Fruit fly (Drosophila melanogaster) whole organism, adult: ENCODE results near the gene AIF.

ENCODE experiments used
- CG11617 ChIP-seq: fragments of 200-800 bp; sonication (Bioruptor generic); optimal IDR thresholded peaks from 2 replicates; lab custom pipeline; 2017; ENCODE audit warnings: mild to moderate bottlenecking, missing biosample characterization, missing genetic modification reagents, missing genetic modification characterization
- CG12768 ChIP-seq: fragments of 200-800 bp; sonication (Bioruptor generic); optimal IDR thresholded peaks from 2 replicates; lab custom pipeline; 2017; ENCODE audit warnings: missing biosample characterization, missing genetic modification characterization, mild to moderate bottlenecking, moderate library complexity, missing genetic modification reagents
- CG14711 ChIP-seq: fragments of 200-800 bp; sonication (Bioruptor generic); optimal IDR thresholded peaks from 2 replicates; lab custom pipeline; 2018; ENCODE audit warnings: missing biosample characterization, mild to moderate bottlenecking, missing genetic modification characterization, moderate library complexity
- CG1620 ChIP-seq: fragments of 200-800 bp; sonication (Bioruptor generic); optimal IDR thresholded peaks from 2 replicates; lab custom pipeline; 2016; ENCODE audit warnings: missing biosample characterization, missing genetic modification characterization
- CG33017 ChIP-seq: fragments of 200-800 bp; sonication (Bioruptor generic); optimal IDR thresholded peaks from 2 replicates; lab custom pipeline; 2018; ENCODE audit warnings: missing biosample characterization, mild to moderate bottlenecking, missing genetic modification characterization, moderate library complexity
- CG5204 ChIP-seq: fragments of 200-800 bp; sonication (Bioruptor generic); optimal IDR thresholded peaks from 2 replicates; lab custom pipeline; 2016; ENCODE audit warnings: missing biosample characterization, missing genetic modification characterization
- CG7045 ChIP-seq: fragments of 200-800 bp; sonication (Bioruptor generic); optimal IDR thresholded peaks from 2 replicates; lab custom pipeline; 2017; ENCODE audit warnings: missing biosample characterization, mild to moderate bottlenecking, missing genetic modification characterization
- CG7101 ChIP-seq: fragments of 200-800 bp; sonication (Bioruptor generic); optimal IDR thresholded peaks from 2 replicates; lab custom pipeline; 2018; ENCODE audit warnings: missing biosample characterization, mild to moderate bottlenecking, missing genetic modification characterization, moderate library complexity
- Clk ChIP-seq: fragments of 200-800 bp; sonication (Bioruptor generic); optimal IDR thresholded peaks from 2 replicates; lab custom pipeline; 2017; ENCODE audit warnings: missing biosample characterization, missing genetic modification characterization
- Crg-1 ChIP-seq: fragments of 200-800 bp; sonication (Bioruptor generic); optimal IDR thresholded peaks from 2 replicates; lab custom pipeline; 2016; ENCODE audit warnings: missing biosample characterization, missing genetic modification characterization
- Hr96 ChIP-seq: fragments of 200-800 bp; sonication (Bioruptor generic); optimal IDR thresholded peaks from 2 replicates; lab custom pipeline; 2016; ENCODE audit warnings: missing biosample characterization, missing genetic modification characterization
- Mnt ChIP-seq: fragments of 200-800 bp; sonication (Bioruptor generic); optimal IDR thresholded peaks from 2 replicates; lab custom pipeline; 2016; ENCODE audit warnings: missing biosample characterization, mild to moderate bottlenecking, missing genetic modification characterization
- bab1 ChIP-seq: fragments of 200-800 bp; sonication (Bioruptor generic); optimal IDR thresholded peaks from 3 replicates; lab custom pipeline; 2019; ENCODE audit warnings: missing biosample characterization, mild to moderate bottlenecking, missing genetic modification characterization, moderate library complexity
- cic ChIP-seq: fragments of 200-800 bp; sonication (Bioruptor generic); optimal IDR thresholded peaks from 2 replicates; lab custom pipeline; 2017; ENCODE audit warnings: missing biosample characterization, mild to moderate bottlenecking, missing genetic modification characterization, moderate library complexity
- cnc ChIP-seq, 2 experiments: fragments of >200 bp; optimal IDR thresholded peaks; 2 replicates each; lab custom pipeline; 2017
- kay ChIP-seq: fragments of 200-800 bp; sonication (Bioruptor generic); peaks from one replicate; lab custom pipeline; 2016; ENCODE audit warnings: missing biosample characterization, missing genetic modification characterization, borderline replicate concordance
- ovo ChIP-seq: fragments of 200-800 bp; sonication (Bioruptor generic); optimal IDR thresholded peaks from 2 replicates; lab custom pipeline; 2016; ENCODE audit warnings: missing biosample characterization, missing genetic modification characterization
- pad ChIP-seq: fragments of 200-800 bp; sonication (Bioruptor generic); optimal IDR thresholded peaks from 3 replicates; lab custom pipeline; 2017; ENCODE audit warnings: missing biosample characterization, missing genetic modification characterization, mild to moderate bottlenecking, moderate library complexity, missing genetic modification reagents
- tj ChIP-seq: fragments of 200-800 bp; sonication (Bioruptor generic); optimal IDR thresholded peaks from 3 replicates; lab custom pipeline; 2017; ENCODE audit warnings: missing biosample characterization, mild to moderate bottlenecking, missing genetic modification characterization, moderate library complexity
- toe ChIP-seq: fragments of 200-800 bp; sonication (Bioruptor generic); optimal IDR thresholded peaks from 2 replicates; lab custom pipeline; 2016; ENCODE audit warnings: missing biosample characterization, missing genetic modification characterization

Gene AIF

DNA sequence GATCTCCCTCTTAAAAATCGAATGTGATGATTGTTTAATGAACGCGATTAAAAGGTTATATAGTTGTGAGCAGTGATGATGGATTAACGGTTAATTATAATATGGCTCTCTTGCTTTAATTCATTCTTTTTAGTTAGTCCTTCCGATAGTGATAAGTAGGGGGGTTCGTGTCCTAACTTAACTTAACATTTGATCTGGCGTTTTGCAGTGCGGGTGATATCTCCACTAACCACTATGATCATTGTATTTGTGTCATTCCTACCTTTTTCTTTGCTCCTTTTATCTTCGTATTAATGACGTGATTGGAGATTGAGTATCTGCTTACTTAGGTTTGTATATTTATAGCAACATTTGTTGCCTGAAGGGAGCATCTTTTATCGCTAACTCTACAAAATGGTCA is 43.8 kb downstream of the AIF start:
- TF ChIP-seq kay (GFP tag; lab: Kevin White, UChicago): no peak
- TF ChIP-seq pad (GFP tag; lab: Kevin White, UChicago): peak; percentile 89
- TF ChIP-seq CG12768 (GFP tag; lab: Kevin White, UChicago): no peak
- TF ChIP-seq CG33017 (tag; lab: Kevin White, UChicago): no peak
- no peak for TF ChIP-seq Clk (GFP tag; lab: Kevin White, UChicago)
- no peak for TF ChIP-seq ovo

DNA sequence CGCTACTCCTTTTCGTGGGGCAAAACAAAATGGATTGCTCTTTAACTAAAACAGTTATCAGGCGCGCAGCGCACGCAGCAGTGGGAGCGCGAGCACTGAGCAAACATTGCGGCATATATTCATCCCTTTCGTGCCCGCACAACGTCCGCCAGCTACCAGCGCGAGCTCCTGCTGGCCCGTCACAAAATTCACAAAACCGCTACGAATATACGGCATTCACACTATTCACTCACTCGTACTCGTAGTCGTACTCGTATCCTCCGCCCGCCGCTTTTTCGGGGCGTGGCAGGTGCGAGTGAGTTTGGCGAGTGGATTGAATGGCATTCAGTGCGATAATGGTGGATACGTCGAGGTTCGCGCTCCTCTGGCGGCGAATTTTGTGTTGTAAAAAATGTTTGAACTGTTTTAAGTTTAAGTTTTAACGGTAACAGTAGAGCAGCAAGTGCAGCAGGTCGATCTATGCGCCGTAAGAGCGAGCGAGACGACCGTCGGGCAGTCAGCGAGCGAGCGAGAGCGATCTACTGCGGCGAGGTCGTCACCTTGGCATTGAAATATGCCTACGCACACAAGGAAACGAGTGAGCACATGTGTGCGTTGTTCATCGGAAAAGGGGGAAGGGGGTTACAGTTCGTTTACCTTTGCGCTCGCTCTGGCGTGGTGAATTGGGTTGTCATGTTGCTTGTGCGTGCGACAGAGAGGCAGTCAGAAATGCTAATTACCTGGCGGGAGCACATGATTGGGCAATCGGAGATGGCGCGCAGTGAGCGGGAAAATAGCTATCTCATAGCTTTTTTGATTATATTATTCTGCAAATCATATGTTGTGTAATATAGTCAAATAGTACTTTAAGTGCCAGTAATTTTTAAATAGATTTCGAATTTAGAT is 45.3 kb downstream of the AIF start:
- TF ChIP-seq CG33017 (tag; lab: Kevin White, UChicago) (peak; percentile 45), CG1620 (peak; percentile 17), CG11617 (peak; percentile 53), Clk (GFP tag; lab: Kevin White, UChicago) (no peak), cnc (optimal IDR thresholded peaks at IDR 0.05; lab: Kevin White, UChicago) (peak; percentile 28 to 68), pad (GFP tag; lab: Kevin White, UChicago) (peak; percentile 97), tj (GFP tag; lab: Kevin White, UChicago) (peak; percentile 98), ovo (peak; percentile 94), CG12768 (GFP tag; lab: Kevin White, UChicago) (peak; percentile 74), Hr96 (GFP tag; lab: Kevin White, UChicago) (peak; percentile 49), CG7045 (GFP tag; lab: Kevin White, UChicago) (no peak), Crg-1 (peak; percentile 44), kay (GFP tag; lab: Kevin White, UChicago) (peak; percentile 67), bab1 (GFP tag; lab: Kevin White, UChicago) (peak; percentile 37), CG14711 (peak; percentile 32), Mnt (GFP tag; lab: Kevin White, UChicago) (peak; percentile 99), CG7101 (tag; lab: Kevin White, UChicago) (peak; percentile 44), CG5204 (GFP tag; lab: Kevin White, UChicago) (peak; percentile 35), toe (peak; percentile 44), cic (peak; percentile 99)

DNA sequence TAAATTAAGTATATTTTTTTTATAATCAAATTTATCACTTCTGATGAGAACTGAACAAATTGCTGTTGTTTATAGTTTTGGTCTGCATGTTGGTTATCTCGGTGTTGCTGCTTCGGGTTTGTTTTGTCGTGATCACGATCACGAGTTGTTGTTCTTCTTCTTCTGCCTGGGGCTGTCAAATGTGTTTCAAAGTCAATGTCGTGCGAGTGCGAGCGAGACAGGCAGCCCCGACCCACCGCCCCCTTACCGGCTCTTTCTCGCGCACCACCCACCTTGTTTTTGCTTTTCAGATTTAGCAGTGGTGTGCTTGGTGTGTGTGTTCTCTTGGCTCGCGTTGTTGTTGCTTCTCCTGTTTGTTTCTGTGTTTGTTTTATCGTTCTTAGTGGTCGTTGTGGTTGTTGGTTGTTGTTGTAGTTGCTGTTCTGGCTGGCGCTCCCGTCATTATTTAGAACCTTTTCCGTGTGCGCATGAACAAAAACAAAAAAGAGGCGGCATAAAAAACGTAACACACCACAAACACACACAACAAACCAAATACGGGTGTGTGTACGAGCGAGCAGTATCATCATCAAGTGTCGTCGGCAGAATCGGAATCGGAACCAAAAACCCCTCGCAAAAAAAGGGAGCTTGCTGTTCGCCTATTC is 46.0 kb downstream of the AIF start, which contains the start of gene COX7AL2:
Gene COX7AL2, minus strand, starts transcription at position 438 of the 644 bp plus-strand sequence.
- TF ChIP-seq CG1620: no peak
- no peak for TF ChIP-seq Mnt (GFP tag; lab: Kevin White, UChicago)
- TF ChIP-seq kay (GFP tag; lab: Kevin White, UChicago): peak; percentile 90
- no peak for TF ChIP-seq Crg-1
- TF ChIP-seq toe: no peak
- peak; percentile 38 for TF ChIP-seq CG12768 (GFP tag; lab: Kevin White, UChicago)
- TF ChIP-seq cnc (optimal IDR thresholded peaks at IDR 0.05; lab: Kevin White, UChicago): peak; percentile 25 to 34
- peak; percentile 21 for TF ChIP-seq cic

DNA sequence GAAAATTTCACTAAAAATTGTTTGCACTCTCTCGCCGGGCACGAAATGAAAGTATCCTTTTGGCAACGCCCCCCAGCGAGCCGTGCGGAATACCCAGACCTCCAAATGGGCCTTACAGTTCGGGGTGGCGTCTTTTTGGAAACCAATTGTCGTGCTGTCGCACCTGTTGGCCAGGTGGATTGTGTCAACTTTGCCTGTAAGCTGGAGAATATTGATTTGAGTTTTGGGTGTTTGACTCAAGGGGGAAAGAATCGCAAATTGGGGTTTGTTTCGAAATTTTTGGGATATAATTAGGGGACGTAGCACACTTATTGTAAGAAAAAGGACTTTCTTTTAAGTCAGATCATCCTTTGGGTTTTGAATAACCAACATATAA is 46.6 kb downstream of the AIF start:
- TF ChIP-seq Hr96 (GFP tag; lab: Kevin White, UChicago) (no peak), cic (no peak), ovo (no peak), kay (GFP tag; lab: Kevin White, UChicago) (no peak), CG7101 (tag; lab: Kevin White, UChicago) (no peak), CG1620 (no peak), toe (no peak), CG33017 (tag; lab: Kevin White, UChicago) (no peak), CG14711 (no peak), Crg-1 (no peak), CG11617 (no peak), cnc (optimal IDR thresholded peaks at IDR 0.05; lab: Kevin White, UChicago) (no peak), CG7045 (GFP tag; lab: Kevin White, UChicago) (no peak), bab1 (GFP tag; lab: Kevin White, UChicago) (no peak), Clk (GFP tag; lab: Kevin White, UChicago) (no peak), CG12768 (GFP tag; lab: Kevin White, UChicago) (no peak)

DNA sequence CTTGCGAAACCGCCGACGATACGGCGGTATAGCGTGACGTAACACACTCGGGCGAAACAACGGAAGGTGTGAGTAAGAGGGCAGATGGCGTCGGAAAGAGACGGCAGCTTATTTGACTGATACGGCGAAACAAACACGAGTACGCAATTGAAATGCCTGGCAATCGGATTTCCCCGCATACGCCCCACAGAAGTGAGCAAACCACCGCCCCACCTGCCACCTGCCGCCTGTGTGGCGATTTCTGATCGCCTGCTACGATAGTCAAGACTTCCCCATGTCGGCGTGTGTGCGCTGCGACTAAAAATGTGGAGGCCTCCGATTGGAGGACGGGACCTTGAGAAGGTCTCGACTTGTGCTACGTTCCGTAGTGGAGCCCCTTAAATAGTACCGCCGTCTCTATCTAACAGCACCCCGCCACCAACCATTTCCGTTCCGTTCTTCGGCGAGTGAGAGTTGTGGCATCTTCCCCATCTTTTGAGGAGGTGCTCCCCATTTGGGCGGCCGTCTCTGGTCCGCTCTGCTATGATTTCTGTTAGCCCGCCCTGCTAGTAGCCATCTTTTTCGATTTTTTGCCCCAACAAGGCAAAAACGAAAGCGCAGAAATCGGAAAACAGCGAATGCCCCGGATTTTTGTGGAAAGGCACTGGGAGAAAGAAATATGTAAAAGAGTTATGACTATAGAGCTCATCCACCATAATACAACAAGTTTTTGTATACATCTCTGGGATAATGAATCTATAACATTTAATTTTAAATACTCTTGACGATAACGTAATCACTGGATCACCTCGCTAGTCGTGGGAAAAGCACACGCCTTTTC is 47.3 kb downstream of the AIF start:
- TF ChIP-seq CG7101 (tag; lab: Kevin White, UChicago) (peak; percentile 47), cic (peak; percentile 93), CG7045 (GFP tag; lab: Kevin White, UChicago) (peak; percentile 13), CG11617 (peak; percentile 26), CG33017 (tag; lab: Kevin White, UChicago) (peak; percentile 52), Mnt (GFP tag; lab: Kevin White, UChicago) (peak; percentile 92), kay (GFP tag; lab: Kevin White, UChicago) (peak; percentile 84), CG12768 (GFP tag; lab: Kevin White, UChicago) (peak; percentile 16), cnc (optimal IDR thresholded peaks at IDR 0.05; lab: Kevin White, UChicago) (no peak), bab1 (GFP tag; lab: Kevin White, UChicago) (no peak), CG1620 (peak; percentile 36), Crg-1 (peak; percentile 6), ovo (peak; percentile 55), tj (GFP tag; lab: Kevin White, UChicago) (peak; percentile 67), toe (peak; percentile 49), CG14711 (peak; percentile 66), pad (GFP tag; lab: Kevin White, UChicago) (peak; percentile 99), Clk (GFP tag; lab: Kevin White, UChicago) (no peak), Hr96 (GFP tag; lab: Kevin White, UChicago) (peak; percentile 47), CG5204 (GFP tag; lab: Kevin White, UChicago) (peak; percentile 20)
